Worm (Caenorhabditis elegans) whole organism, young adult: ENCODE results near the gene C39B10.4.

Source experiments
- B0019.2 ChIP-seq: fragments of 200-800 bp; sonication (Bioruptor generic); conservative IDR thresholded peaks from 2 replicates; pipeline ENCODE4 v1.3.6; 2022; ENCODE audit warnings: missing genetic modification reagents, missing genetic modification characterization, missing compliant biosample characterization
- B0035.1 ChIP-seq: sonication (generic microtip); optimal IDR thresholded peaks from 2 replicates; lab custom pipeline; 2016; ENCODE audit warnings: missing genetic modification characterization, mild to moderate bottlenecking, missing compliant biosample characterization, missing genotype, missing genetic modification reagents
- B0261.1 ChIP-seq: sonication (generic microtip); optimal IDR thresholded peaks from 2 replicates; lab custom pipeline; 2016; ENCODE audit warnings: mild to moderate bottlenecking, missing genetic modification characterization, moderate library complexity, missing compliant biosample characterization
- F10E7.11 ChIP-seq: sonication (generic microtip); optimal IDR thresholded peaks from 2 replicates; lab custom pipeline; 2017; ENCODE audit warnings: mild to moderate bottlenecking, missing genetic modification characterization, moderate library complexity, missing compliant biosample characterization
- F23B12.7 ChIP-seq: sonication (generic microtip); optimal IDR thresholded peaks from 2 replicates; lab custom pipeline; 2017; ENCODE audit warnings: missing genetic modification characterization, mild to moderate bottlenecking, missing compliant biosample characterization, antibody characterized with exemption, moderate library complexity; ENCODE audit not compliant: insufficient read depth
- F39B2.1 ChIP-seq: fragments of 200-800 bp; sonication (Bioruptor generic); IDR thresholded peaks from 2 replicates; pipeline ENCODE4 v1.3.6; 2022; ENCODE audit warnings: missing genetic modification reagents, missing genetic modification characterization, missing compliant biosample characterization
- F49E8.2 ChIP-seq: sonication (generic microtip); optimal IDR thresholded peaks from 3 replicates; lab custom pipeline; 2017; ENCODE audit warnings: missing genetic modification characterization, mild to moderate bottlenecking, missing compliant biosample characterization, antibody characterized with exemption, moderate library complexity; ENCODE audit not compliant: insufficient read depth
- Y53F4B.3 ChIP-seq: fragments of 200-800 bp; sonication (Bioruptor generic); IDR thresholded peaks from 2 replicates; pipeline ENCODE4 v1.3.6; 2022; ENCODE audit warnings: missing genetic modification reagents, missing genetic modification characterization, missing compliant biosample characterization
- Y79H2A.3 ChIP-seq: fragments of 200-800 bp; sonication (Bioruptor generic); conservative IDR thresholded peaks from 2 replicates; pipeline ENCODE4 v1.3.6; 2022; ENCODE audit warnings: missing genetic modification reagents, missing genetic modification characterization, missing compliant biosample characterization
- aptf-2 ChIP-seq: fragments of 200-800 bp; sonication (Bioruptor generic); conservative IDR thresholded peaks from 2 replicates; pipeline ENCODE4 v1.3.6; 2022; ENCODE audit warnings: missing genetic modification reagents, missing genetic modification characterization, missing compliant biosample characterization
- aptf-3 ChIP-seq: fragments of 200-800 bp; sonication (Bioruptor generic); IDR thresholded peaks from 2 replicates; pipeline ENCODE4 v1.3.6; 2022; ENCODE audit warnings: missing genetic modification characterization, missing compliant biosample characterization
- atf-7 ChIP-seq: sonication (generic microtip); optimal IDR thresholded peaks from 2 replicates; lab custom pipeline; 2017; ENCODE audit warnings: mild to moderate bottlenecking, missing genetic modification characterization, missing compliant biosample characterization
- attf-5 ChIP-seq: fragments of 200-800 bp; sonication (Bioruptor generic); optimal IDR thresholded peaks from 2 replicates; lab custom pipeline; 2018; ENCODE audit warnings: mild to moderate bottlenecking, missing genetic modification characterization, missing compliant biosample characterization
- bed-2 ChIP-seq: fragments of 200-800 bp; sonication (Bioruptor generic); IDR thresholded peaks from 2 replicates; pipeline ENCODE4 v1.3.6; 2022; ENCODE audit warnings: missing genetic modification reagents, missing genetic modification characterization, missing compliant biosample characterization
- ccch-3 ChIP-seq: fragments of 200-800 bp; sonication (Bioruptor generic); optimal IDR thresholded peaks from 2 replicates; lab custom pipeline; 2018; ENCODE audit warnings: mild to moderate bottlenecking, missing genetic modification characterization, missing compliant biosample characterization
- cebp-1 ChIP-seq, 2 experiments: fragments of 200-800 bp in 1 of 2; sonication (Bioruptor generic) in 1 of 2; sonication (generic microtip) in 1 of 2; IDR thresholded peaks in 1 of 2; optimal IDR thresholded peaks in 1 of 2; 2 replicates each; pipeline versions ENCODE4 v1.3.6 to Lab custom; 2017 to 2022; ENCODE audit warnings: missing compliant biosample characterization in 2 of 2, missing genetic modification characterization in 2 of 2, mild to moderate bottlenecking in 1 of 2, missing genetic modification reagents in 1 of 2, moderate library complexity in 1 of 2
- cebp-2 ChIP-seq: fragments of 200-800 bp; sonication (Bioruptor generic); IDR thresholded peaks from 2 replicates; pipeline ENCODE4 v1.3.6; 2022; ENCODE audit warnings: missing genetic modification characterization, missing compliant biosample characterization
- ceh-58 ChIP-seq: fragments of 200-800 bp; sonication (Bioruptor generic); IDR thresholded peaks from 2 replicates; pipeline ENCODE4 v1.3.6; 2022; ENCODE audit warnings: missing genetic modification characterization, missing compliant biosample characterization
- chd-7 ChIP-seq: sonication (generic microtip); optimal IDR thresholded peaks from 2 replicates; lab custom pipeline; 2016; ENCODE audit warnings: mild to moderate bottlenecking, missing genetic modification characterization, moderate library complexity, missing compliant biosample characterization
- dox-1 ChIP-seq: fragments of 200-800 bp; sonication (Bioruptor generic); IDR thresholded peaks from 2 replicates; pipeline ENCODE4 v1.3.6; 2022; ENCODE audit warnings: missing genetic modification reagents, missing genetic modification characterization, missing compliant biosample characterization
- egrh-3 ChIP-seq: fragments of 200-800 bp; sonication (Bioruptor generic); IDR thresholded peaks from 2 replicates; pipeline ENCODE4 v1.3.6; 2022; ENCODE audit warnings: missing genetic modification reagents, missing genetic modification characterization, missing compliant biosample characterization
- gei-17 ChIP-seq: fragments of 200-800 bp; sonication (Bioruptor generic); optimal IDR thresholded peaks from 2 replicates; lab custom pipeline; 2018; ENCODE audit warnings: mild to moderate bottlenecking, missing genetic modification characterization, missing compliant biosample characterization
- hlh-26 ChIP-seq: fragments of 200-800 bp; sonication (Bioruptor generic); conservative IDR thresholded peaks from 2 replicates; pipeline ENCODE4 v1.3.6; 2022; ENCODE audit warnings: missing genetic modification reagents, missing genetic modification characterization, missing compliant biosample characterization
- hmg-20 ChIP-seq: fragments of 200-800 bp; sonication (Bioruptor generic); IDR thresholded peaks from 2 replicates; pipeline ENCODE4 v1.3.6; 2022; ENCODE audit warnings: missing genetic modification reagents, missing genetic modification characterization, missing compliant biosample characterization
- let-526 ChIP-seq: fragments of 200-800 bp; sonication (Bioruptor generic); IDR thresholded peaks from 2 replicates; pipeline ENCODE4 v1.3.6; 2022; ENCODE audit warnings: missing genetic modification reagents, missing genetic modification characterization, missing compliant biosample characterization
- lin-26 ChIP-seq: fragments of 200-800 bp; sonication (Bioruptor generic); IDR thresholded peaks from 2 replicates; pipeline ENCODE4 v1.3.6; 2022; ENCODE audit warnings: missing genetic modification reagents, missing genetic modification characterization, missing compliant biosample characterization
- madf-6 ChIP-seq: fragments of 200-800 bp; sonication (Bioruptor generic); IDR thresholded peaks from 2 replicates; pipeline ENCODE4 v1.3.6; 2022; ENCODE audit warnings: missing genetic modification reagents, missing genetic modification characterization, missing compliant biosample characterization
- madf-8 ChIP-seq: fragments of 200-800 bp; sonication (Bioruptor generic); conservative IDR thresholded peaks from 2 replicates; pipeline ENCODE4 v1.3.6; 2022; ENCODE audit warnings: missing genetic modification reagents, missing genetic modification characterization, missing compliant biosample characterization
- mcd-1 ChIP-seq: fragments of 200-800 bp; sonication (Bioruptor generic); IDR thresholded peaks from 2 replicates; pipeline ENCODE4 v1.3.6; 2022; ENCODE audit warnings: missing genetic modification reagents, missing genetic modification characterization, missing compliant biosample characterization
- mxl-1 ChIP-seq: sonication (generic microtip); optimal IDR thresholded peaks from 2 replicates; lab custom pipeline; 2016; ENCODE audit warnings: missing genetic modification characterization, missing compliant biosample characterization
- nfyb-1 ChIP-seq: fragments of 200-800 bp; sonication (Bioruptor generic); IDR thresholded peaks from 2 replicates; pipeline ENCODE4 v1.3.6; 2022; ENCODE audit warnings: missing genetic modification reagents, missing genetic modification characterization, missing compliant biosample characterization
- nhr-179 ChIP-seq: sonication (generic microtip); optimal IDR thresholded peaks from 2 replicates; lab custom pipeline; 2016; ENCODE audit warnings: mild to moderate bottlenecking, missing genetic modification characterization, missing compliant biosample characterization
- nhr-27 ChIP-seq: fragments of 200-800 bp; sonication (Bioruptor generic); optimal IDR thresholded peaks from 2 replicates; lab custom pipeline; 2018; ENCODE audit warnings: mild to moderate bottlenecking, missing genetic modification characterization, moderate library complexity, missing compliant biosample characterization
- nhr-80 ChIP-seq: sonication (generic microtip); optimal IDR thresholded peaks from 2 replicates; lab custom pipeline; 2016; ENCODE audit warnings: missing genetic modification characterization, missing compliant biosample characterization
- nhr-90 ChIP-seq: sonication (generic microtip); optimal IDR thresholded peaks from 2 replicates; lab custom pipeline; 2016; ENCODE audit warnings: missing genotype, mild to moderate bottlenecking, missing genetic modification characterization, missing compliant biosample characterization
- pha-4 ChIP-seq: fragments of 150-350 bp; sonication (generic microtip); optimal IDR thresholded peaks from 2 replicates; lab custom pipeline; 2014; ENCODE audit warnings: missing biosample characterization, missing genetic modification reagents, missing genetic modification characterization
- snpc-4 ChIP-seq, 5 experiments: fragments of 150-350 bp in 1 of 5; sonication (generic microtip) in 4 of 5; optimal IDR thresholded peaks; 2 replicates each; lab custom pipeline; 2014 to 2018; ENCODE audit warnings: missing genetic modification characterization in 5 of 5, missing biosample characterization in 3 of 5, antibody characterized with exemption in 2 of 5, mild to moderate bottlenecking in 2 of 5, missing compliant biosample characterization in 2 of 5, missing genotype in 2 of 5, moderate library complexity in 2 of 5, missing genetic modification reagents in 1 of 5
- unc-62 ChIP-seq: fragments of 150-350 bp; optimal IDR thresholded peaks from 2 replicates; lab custom pipeline; 2014; ENCODE audit warnings: missing biosample characterization, missing genetic modification reagents, missing genetic modification characterization
- zfh-2 ChIP-seq: fragments of 200-800 bp; sonication (Bioruptor generic); conservative IDR thresholded peaks from 2 replicates; pipeline ENCODE4 v1.3.6; 2022; ENCODE audit warnings: missing genetic modification reagents, missing genetic modification characterization, missing compliant biosample characterization
- ztf-22 ChIP-seq: fragments of 200-800 bp; sonication (Bioruptor generic); optimal IDR thresholded peaks from 2 replicates; lab custom pipeline; 2018; ENCODE audit warnings: mild to moderate bottlenecking, missing genetic modification characterization, moderate library complexity, missing compliant biosample characterization
- ztf-26 ChIP-seq: sonication (generic microtip); optimal IDR thresholded peaks from 2 replicates; lab custom pipeline; 2017; ENCODE audit warnings: missing genetic modification characterization, missing compliant biosample characterization
- ztf-28 ChIP-seq: fragments of 200-800 bp; sonication (Bioruptor generic); IDR thresholded peaks from 2 replicates; pipeline ENCODE4 v1.3.6; 2022; ENCODE audit warnings: missing genetic modification reagents, missing genetic modification characterization, missing compliant biosample characterization

Gene C39B10.4

DNA sequence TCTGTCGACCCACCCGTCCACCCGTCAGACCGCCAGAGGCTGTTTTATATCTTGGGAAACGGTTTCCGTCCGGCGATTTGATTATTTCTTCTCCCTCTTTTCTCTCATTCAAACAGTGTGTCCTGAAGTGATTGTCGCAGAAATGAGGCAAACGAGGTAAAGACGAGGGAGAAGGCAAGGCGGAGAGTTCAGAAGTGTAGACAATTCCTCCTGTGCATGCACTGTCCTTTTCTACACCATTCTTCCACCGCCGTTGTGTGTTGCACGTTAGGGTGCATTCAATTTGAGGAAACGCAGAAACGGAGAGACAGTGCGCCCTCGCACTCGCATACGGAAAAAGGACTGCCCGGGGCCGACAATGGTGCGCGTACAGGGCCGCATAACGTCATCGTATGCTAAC lies 49.1 kb upstream of the C39B10.4 start (continued):
- TF ChIP-seq attf-5 (GFP tag; lab: Kevin White, UChicago) (peak; percentile 3), mxl-1 (no peak), madf-6 (GFP tag; lab: Robert Waterston, UW) (0 out of 2 replicates have a peak, but pooled peaks have one; percentile 7), nhr-80 (tag; lab: Kevin White, UChicago) (peak; percentile 81), B0035.1 (tag; lab: Kevin White, UChicago) (no peak), ztf-26 (tag; lab: Kevin White, UChicago) (no peak), F39B2.1 (GFP tag; lab: Robert Waterston, UW) (no peak), pha-4 (no peak), nfyb-1 (GFP tag; lab: Robert Waterston, UW) (0 out of 2 replicates have a peak, but pooled peaks have one; percentile 20), dox-1 (peak; percentile 81), F23B12.7 (tag; lab: Kevin White, UChicago) (no peak), cebp-2 (no peak), cebp-1 (GFP tag; IDR thresholded peaks at IDR 0.05; lab: Robert Waterston, UW) (no peak), cebp-1 (tag; optimal IDR thresholded peaks at IDR 0.05; lab: Kevin White, UChicago) (peak; percentile 30)

DNA sequence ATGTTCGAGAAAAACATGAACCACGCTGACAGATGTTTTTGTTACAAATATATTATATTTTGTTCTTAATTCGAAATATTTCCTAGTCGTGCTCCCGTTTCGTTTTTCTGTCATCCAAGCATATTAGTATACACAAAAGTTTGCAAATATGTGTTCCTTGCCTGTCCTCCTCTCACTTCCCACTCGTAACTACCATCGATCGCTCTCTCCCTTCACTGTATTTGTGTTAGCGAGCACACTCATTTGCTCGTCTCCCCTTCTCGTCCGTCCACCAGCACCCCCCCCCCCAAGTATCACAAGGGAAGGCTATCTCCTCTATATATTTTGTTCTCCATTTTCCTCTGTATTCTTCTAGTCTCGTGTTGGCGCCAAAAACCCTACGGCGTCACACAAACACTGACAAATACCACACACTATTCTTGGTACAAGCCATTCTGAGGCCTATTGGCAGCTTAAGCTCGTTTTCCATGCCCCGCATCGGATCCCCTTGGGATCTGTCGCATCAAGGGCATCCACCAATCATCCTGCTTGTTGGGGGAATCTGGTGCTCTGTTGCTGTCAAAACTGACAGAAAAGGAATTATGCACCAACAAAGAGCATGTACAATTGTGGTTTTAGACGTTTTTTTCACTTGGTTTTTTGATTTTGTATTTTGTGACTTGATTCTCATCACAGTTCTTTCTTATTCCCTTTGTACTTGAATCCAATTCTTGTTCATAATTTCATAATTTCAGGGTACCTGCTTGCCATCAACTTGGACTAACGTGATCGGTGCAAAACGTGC lies 48.1 kb upstream of the C39B10.4 start, which contains the start of gene pkn-1:
TSS of gene pkn-1 (plus strand) at position 734 of the 784 bp plus-strand sequence.
- TF ChIP-seq F10E7.11 (tag; lab: Kevin White, UChicago) (no peak), nhr-80 (tag; lab: Kevin White, UChicago) (peak; percentile 21), bed-2 (GFP tag; lab: Robert Waterston, UW) (no peak), Y53F4B.3 (GFP tag; lab: Robert Waterston, UW) (no peak), B0019.2 (GFP tag; lab: Robert Waterston, UW) (no peak), ztf-28 (GFP tag; lab: Robert Waterston, UW) (no peak), egrh-3 (GFP tag; lab: Robert Waterston, UW) (peak; percentile 39; the same call in 1 of the 2 replicates), F49E8.2 (tag; lab: Kevin White, UChicago) (no peak), ceh-58 (no peak), dox-1 (peak; percentile 30; the same call in 1 of the 2 replicates), hmg-20 (GFP tag; lab: Robert Waterston, UW) (no peak), lin-26 (GFP tag; lab: Robert Waterston, UW) (no peak), gei-17 (no peak), aptf-3 (no peak), zfh-2 (GFP tag; lab: Robert Waterston, UW) (peak; percentile 43; the same call in 1 of the 2 replicates), chd-7 (peak; percentile 45), unc-62 (GFP tag; lab: Kevin White, UChicago) (no peak)

DNA sequence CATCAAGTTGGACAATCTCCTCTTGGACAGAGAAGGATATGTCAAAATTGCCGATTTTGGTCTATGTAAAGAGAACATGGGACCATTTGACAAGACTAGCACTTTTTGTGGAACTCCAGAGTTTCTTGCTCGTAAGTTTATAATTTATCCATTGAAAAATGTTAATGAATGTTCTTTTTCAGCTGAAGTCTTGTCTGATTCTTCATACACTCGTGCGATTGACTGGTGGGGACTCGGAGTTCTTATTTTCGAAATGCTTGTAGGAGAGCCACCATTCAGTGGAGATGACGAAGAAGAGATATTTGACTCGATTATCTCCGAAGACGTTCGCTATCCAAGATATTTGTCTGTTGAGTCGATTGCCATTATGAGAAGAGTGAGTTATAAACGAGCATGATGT lies 43.7 kb upstream of the C39B10.4 start:
- TF ChIP-seq nhr-90 (no peak), ccch-3 (GFP tag; lab: Kevin White, UChicago) (no peak), lin-26 (GFP tag; lab: Robert Waterston, UW) (no peak), let-526 (GFP tag; lab: Robert Waterston, UW) (no peak), snpc-4 (GFP tag; optimal IDR thresholded peaks at IDR 0.05; lab: Kevin White, UChicago) (no peak), snpc-4 (tag; optimal IDR thresholded peaks at IDR 0.05; lab: Kevin White, UChicago) (no peak), madf-8 (GFP tag; lab: Robert Waterston, UW) (no peak), nhr-27 (tag; lab: Kevin White, UChicago) (no peak), nhr-179 (no peak), cebp-1 (GFP tag; IDR thresholded peaks at IDR 0.05; lab: Robert Waterston, UW) (no peak), cebp-1 (tag; optimal IDR thresholded peaks at IDR 0.05; lab: Kevin White, UChicago) (no peak), mcd-1 (GFP tag; lab: Robert Waterston, UW) (no peak), Y79H2A.3 (GFP tag; lab: Robert Waterston, UW) (no peak), atf-7 (no peak), ztf-26 (tag; lab: Kevin White, UChicago) (no peak), hlh-26 (no peak), F10E7.11 (tag; lab: Kevin White, UChicago) (no peak), aptf-2 (GFP tag; lab: Robert Waterston, UW) (no peak), egrh-3 (GFP tag; lab: Robert Waterston, UW) (no peak), ztf-22 (GFP tag; lab: Kevin White, UChicago) (no peak), B0261.1 (tag; lab: Kevin White, UChicago) (no peak)
